Worm (Caenorhabditis elegans): Measurements from ENCODE around the gene adt-2.

The adt-2 gene

ce11 chrX:7541078-7541477 is 44.9 kb upstream of the adt-2 start:
- TF ChIP-seq unc-62 (GFP tag; optimal IDR thresholded peaks at IDR 0.05 in 1 of 2) (peak in 1 of 2 experiments; percentile 91), unc-62 (tag; optimal IDR thresholded peaks at IDR 0.05) (no peak), sdz-12 (GFP tag; optimal IDR thresholded peaks at IDR 0.05) (no peak)

DNA sequence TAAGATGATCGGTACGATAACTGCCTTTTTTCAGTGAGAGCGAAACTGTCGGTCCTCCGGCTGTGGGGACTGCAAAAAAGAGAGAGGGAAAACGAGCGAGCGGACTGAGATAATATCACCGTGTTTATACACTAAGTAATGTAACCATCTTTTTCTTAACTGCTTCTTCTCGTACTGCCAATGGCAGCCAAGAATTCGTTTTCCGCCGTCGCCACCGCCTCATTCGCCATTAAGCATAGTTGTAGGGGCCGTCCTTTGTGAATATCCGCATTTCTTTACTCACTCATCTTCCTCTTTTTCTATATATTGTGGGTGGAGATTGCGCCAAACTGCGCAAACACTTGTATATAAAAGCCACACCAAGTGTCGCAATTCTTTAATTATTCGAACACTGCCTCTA is 39.5 kb upstream of the adt-2 start, which contains the start of gene col-174:
Gene col-174, plus strand, starts transcription at position 301 of the 400 bp plus-strand sequence.
- no peak for TF ChIP-seq mdt-29 (GFP tag; IDR thresholded peaks at IDR 0.05)
- TF ChIP-seq fos-1 (tag; optimal IDR thresholded peaks at IDR 0.05), result no peak
- no peak for TF ChIP-seq lin-29 (GFP tag; IDR thresholded peaks at IDR 0.05)

DNA sequence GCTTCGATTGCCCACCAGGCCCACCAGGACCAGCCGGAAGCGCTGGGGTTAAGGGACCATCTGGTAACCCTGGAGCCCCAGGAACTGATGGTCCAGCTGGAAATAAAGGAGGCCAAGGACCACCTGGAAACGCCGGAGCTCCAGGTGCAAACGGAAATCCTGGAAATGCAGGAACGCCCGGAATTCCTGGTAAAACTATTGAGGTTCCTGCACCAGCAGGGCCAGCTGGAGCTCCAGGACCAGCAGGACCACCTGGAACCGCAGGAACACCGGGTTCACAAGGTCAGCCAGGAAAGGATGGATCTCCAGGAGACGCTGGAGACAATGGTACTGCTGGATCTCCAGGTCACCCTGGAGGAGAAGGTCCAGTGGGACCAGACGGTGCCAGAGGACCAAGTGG is 38.3 kb upstream of the adt-2 start:
- TF ChIP-seq madf-5 (GFP tag; IDR thresholded peaks at IDR 0.05), result 0 out of 4 replicates have a peak, but pooled peaks of 1 of the 2 experiments have one; percentile 22
- TF ChIP-seq aha-1 (tag), result no peak
- TF ChIP-seq dve-1 (tag; optimal IDR thresholded peaks at IDR 0.05; ENCODE audit: insufficient read depth), result no peak
- peak; percentile 89 for TF ChIP-seq set-16 (GFP tag; IDR thresholded peaks at IDR 0.05)
- TF ChIP-seq pqm-1 (tag; optimal IDR thresholded peaks at IDR 0.05), result no peak
- no peak for TF ChIP-seq nhr-237 (tag; optimal IDR thresholded peaks at IDR 0.05)
- no peak for TF ChIP-seq ztf-11 (tag; optimal IDR thresholded peaks at IDR 0.05)
- no peak for TF ChIP-seq attf-4 (tag; optimal IDR thresholded peaks at IDR 0.05)

DNA sequence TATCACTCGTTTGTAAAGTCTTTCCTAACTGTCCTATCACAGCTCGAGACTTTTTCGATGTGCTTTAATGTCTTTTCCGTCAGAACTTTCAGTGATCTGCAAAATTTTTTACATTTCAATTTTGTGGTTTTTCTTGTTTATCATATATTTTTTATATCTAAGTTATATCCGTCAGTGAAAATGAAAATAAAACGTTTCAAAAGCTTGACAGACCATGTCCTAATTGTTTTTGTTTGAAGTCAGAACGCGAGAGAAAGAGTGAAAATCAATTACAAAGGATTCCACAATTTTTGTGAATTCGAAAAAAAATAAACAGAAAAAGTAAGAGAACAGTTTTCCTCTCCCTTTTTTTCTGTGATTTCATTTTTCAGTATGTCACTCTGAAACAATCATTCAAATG is 37.9 kb upstream of the adt-2 start, which contains the start of gene F46C8.1:
Gene F46C8.1, plus strand, starts transcription at position 301 of the 400 bp plus-strand sequence.
- TF ChIP-seq egl-27 (tag; optimal IDR thresholded peaks at IDR 0.05) (no peak), jun-1 (tag; optimal IDR thresholded peaks at IDR 0.05) (no peak), unc-130 (GFP tag; optimal IDR thresholded peaks at IDR 0.05) (no peak)

DNA sequence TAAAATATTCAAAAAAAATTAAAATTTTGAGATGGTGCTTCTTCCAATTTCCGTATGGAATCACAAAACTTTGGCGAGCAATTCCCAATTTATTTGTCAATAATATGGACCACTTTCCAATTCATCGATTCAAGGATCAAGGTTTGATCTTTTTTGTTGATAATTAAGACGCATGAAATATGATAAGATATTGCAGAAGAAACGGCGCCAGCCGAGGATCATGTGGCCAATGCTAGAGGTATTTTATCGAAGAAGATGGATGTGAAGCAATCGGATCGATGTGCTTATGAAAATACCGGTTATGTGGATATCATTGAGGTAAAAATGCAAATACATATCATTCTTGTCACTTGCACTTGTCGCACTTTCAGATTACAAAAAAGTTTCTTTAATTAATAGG is 35.6 kb upstream of the adt-2 start:
- TF ChIP-seq aly-2 (tag; optimal IDR thresholded peaks at IDR 0.05) (no peak), mxl-3 (GFP tag; optimal IDR thresholded peaks at IDR 0.05) (peak; percentile 3)

ce11 chrX:7553331-7553730 is 32.7 kb upstream of the adt-2 start:
- TF ChIP-seq nhr-237 (tag; optimal IDR thresholded peaks at IDR 0.05) (no peak), attf-4 (tag; optimal IDR thresholded peaks at IDR 0.05) (no peak), nhr-6 (tag; optimal IDR thresholded peaks at IDR 0.05) (no peak), dmd-9 (GFP tag; IDR thresholded peaks at IDR 0.05) (no peak), ctbp-1 (GFP tag; IDR thresholded peaks at IDR 0.05) (no peak), nhr-11 (tag; optimal IDR thresholded peaks at IDR 0.05) (no peak), daf-8 (GFP tag; IDR thresholded peaks at IDR 0.05) (no peak), aha-1 (tag) (no peak), ceh-82 (tag; optimal IDR thresholded peaks at IDR 0.05) (no peak)

- no peak for TF ChIP-seq mdl-1 (tag; optimal IDR thresholded peaks at IDR 0.05)
- TF ChIP-seq skn-1 (tag; optimal IDR thresholded peaks at IDR 0.05), result no peak
- TF ChIP-seq nhr-28 (tag; optimal IDR thresholded peaks at IDR 0.05), result peak; percentile 4
Observed at ce11 chrX:7554326-7554725, 31.7 kb upstream of the adt-2 start, which contains the start of gene F46C8.8. F46C8.8 (minus strand) TSS chrX:7554426.

DNA sequence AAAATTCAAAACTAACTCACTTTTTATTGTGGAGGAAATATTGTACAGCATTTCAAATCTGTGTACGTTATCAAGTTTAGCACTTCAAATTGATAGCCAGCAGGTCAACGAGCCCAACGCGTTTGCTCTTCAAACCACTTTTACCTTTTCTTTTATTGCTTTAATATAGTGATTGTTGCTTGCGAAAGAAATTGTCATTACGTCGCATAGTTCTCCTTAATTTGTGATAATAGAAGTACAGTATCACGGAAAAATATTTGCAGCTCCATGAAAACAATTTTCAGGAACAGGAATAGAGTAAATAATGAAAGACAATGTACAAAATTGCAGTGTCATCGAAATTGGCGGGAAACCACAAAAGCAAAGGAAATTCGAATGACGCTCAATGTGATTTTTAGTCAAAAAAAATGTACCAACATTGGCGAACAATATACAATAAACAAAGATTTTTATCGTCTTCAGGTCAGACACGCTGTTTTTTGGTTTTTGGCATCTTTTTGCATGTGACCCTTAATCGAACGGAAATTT is 27.0 kb upstream of the adt-2 start, which contains the start of the genes PDB1.1 and F08C6.5:
Gene PDB1.1, minus strand, starts transcription at position 158 of the 528 bp plus-strand sequence.
Gene F08C6.5, plus strand, starts transcription at position 478 of the 528 bp plus-strand sequence.
- peak; percentile 69 for TF ChIP-seq nhr-77 (tag; optimal IDR thresholded peaks at IDR 0.05)
- TF ChIP-seq daf-16 (GFP tag; optimal IDR thresholded peaks at IDR 0.05), result no peak
- peak; percentile 88 for TF ChIP-seq daf-16 (tag; optimal IDR thresholded peaks at IDR 0.05)
- TF ChIP-seq pqm-1 (tag; optimal IDR thresholded peaks at IDR 0.05), result peak; percentile 76
- peak; percentile 55 for TF ChIP-seq hlh-11 (tag; optimal IDR thresholded peaks at IDR 0.05)
- TF ChIP-seq mdl-1 (tag; optimal IDR thresholded peaks at IDR 0.05), result peak in 1 of 2 experiments; percentile 57
- TF ChIP-seq D1046.2 (GFP tag; IDR thresholded peaks at IDR 0.05), result no peak
- TF ChIP-seq nhr-48 (tag; optimal IDR thresholded peaks at IDR 0.05), result peak; percentile 4
- TF ChIP-seq aha-1 (tag), result no peak
- peak; percentile 4 for TF ChIP-seq dve-1 (tag; optimal IDR thresholded peaks at IDR 0.05; ENCODE audit: insufficient read depth)
- peak; percentile 68 for TF ChIP-seq dmd-6 (GFP tag; IDR thresholded peaks at IDR 0.05)
- peak; percentile 88 for TF ChIP-seq nhr-28 (tag; optimal IDR thresholded peaks at IDR 0.05)
- no peak for TF ChIP-seq mxl-3 (GFP tag; optimal IDR thresholded peaks at IDR 0.05)
- no peak for TF ChIP-seq nhr-76 (tag; optimal IDR thresholded peaks at IDR 0.05)
- TF ChIP-seq php-3 (GFP tag; IDR thresholded peaks at IDR 0.05), result peak; percentile 83
